Worm (Caenorhabditis elegans) whole organism, L3 larva: Measurements from ENCODE around the gene golg-4.

Experiments
- ceh-28 ChIP-seq: fragments of 150-350 bp; optimal IDR thresholded peaks from 2 replicates; lab custom pipeline; 2014; ENCODE audit warnings: missing biosample characterization, missing genetic modification reagents, missing genetic modification characterization
- ceh-82 ChIP-seq: fragments of 150-350 bp; optimal IDR thresholded peaks from 2 replicates; lab custom pipeline; 2014; ENCODE audit warnings: missing biosample characterization, missing genetic modification characterization
- ceh-9 ChIP-seq: sonication (generic microtip); optimal IDR thresholded peaks from 2 replicates; lab custom pipeline; 2018; ENCODE audit warnings: missing biosample characterization, missing genetic modification characterization
- elt-1 ChIP-seq: fragments of 150-350 bp; optimal IDR thresholded peaks from 2 replicates; lab custom pipeline; 2014; ENCODE audit warnings: missing biosample characterization, missing genetic modification characterization
- fos-1 ChIP-seq: fragments of 150-350 bp; optimal IDR thresholded peaks from 2 replicates; lab custom pipeline; 2014; ENCODE audit warnings: missing biosample characterization, missing genetic modification characterization
- jun-1 ChIP-seq: fragments of 150-350 bp; optimal IDR thresholded peaks from 2 replicates; lab custom pipeline; 2014; ENCODE audit warnings: missing biosample characterization, missing genetic modification reagents, missing genetic modification characterization
- nfya-1 ChIP-seq: sonication (generic microtip); optimal IDR thresholded peaks from 2 replicates; lab custom pipeline; 2017; ENCODE audit warnings: missing genetic modification characterization, mild to moderate bottlenecking, missing compliant biosample characterization, antibody characterized with exemption, moderate library complexity; ENCODE audit not compliant: insufficient read depth
- nhr-23 ChIP-seq: fragments of 150-350 bp; optimal IDR thresholded peaks from 2 replicates; lab custom pipeline; 2014; ENCODE audit warnings: missing biosample characterization, missing genetic modification reagents, missing genetic modification characterization
- nhr-237 ChIP-seq: fragments of 150-350 bp; optimal IDR thresholded peaks from 2 replicates; lab custom pipeline; 2014; ENCODE audit warnings: missing biosample characterization, missing genetic modification characterization
- pha-4 ChIP-seq: fragments of 150-350 bp; optimal IDR thresholded peaks from 2 replicates; lab custom pipeline; 2014; ENCODE audit warnings: missing biosample characterization, missing genetic modification reagents, missing genetic modification characterization
- unc-62 ChIP-seq: fragments of 150-350 bp; sonication (generic microtip); optimal IDR thresholded peaks from 4 replicates; lab custom pipeline; 2014; ENCODE audit warnings: missing biosample characterization, missing genetic modification reagents, missing genetic modification characterization
- ztf-11 ChIP-seq: fragments of 150-350 bp; optimal IDR thresholded peaks from 2 replicates; lab custom pipeline; 2014; ENCODE audit warnings: missing biosample characterization, missing genetic modification characterization
- ztf-4 ChIP-seq: fragments of 150-350 bp; optimal IDR thresholded peaks from 2 replicates; lab custom pipeline; 2014; ENCODE audit warnings: missing biosample characterization, missing genetic modification characterization

DNA sequence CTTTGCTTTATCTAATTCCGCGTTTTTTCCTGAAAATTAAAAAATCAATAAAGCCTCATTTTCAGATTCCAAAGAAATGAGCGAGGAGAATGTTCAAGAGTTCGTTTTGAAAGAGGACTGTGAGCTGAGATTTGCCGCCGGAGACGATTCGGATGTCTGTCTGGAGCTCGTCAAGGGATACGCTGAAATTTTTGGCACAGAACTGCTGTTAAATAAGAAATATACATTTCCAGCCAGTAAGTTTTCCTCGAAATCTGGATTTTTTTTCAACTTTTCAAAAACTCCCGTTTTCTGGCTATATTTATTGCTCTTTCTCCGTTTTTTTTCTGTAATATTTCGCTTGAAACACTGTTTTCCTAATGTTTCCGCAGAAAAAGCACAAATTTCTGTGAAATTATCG lies 7.7 kb upstream of the golg-4 start, which contains the start of gene clpf-1:
- TF ChIP-seq fos-1 (tag; lab: Kevin White, UChicago) (no peak), nhr-23 (no peak), unc-62 (no peak), nhr-237 (no peak), elt-1 (tag; lab: Kevin White, UChicago) (no peak), ztf-4 (tag; lab: Kevin White, UChicago) (no peak), ztf-11 (no peak), ceh-82 (tag; lab: Kevin White, UChicago) (no peak), ceh-28 (tag; lab: Kevin White, UChicago) (no peak), nfya-1 (tag; lab: Kevin White, UChicago) (no peak), pha-4 (tag; lab: Kevin White, UChicago) (no peak), jun-1 (no peak), ceh-9 (tag; lab: Kevin White, UChicago) (no peak)
